Fruit fly (Drosophila melanogaster): Measurements from ENCODE around the gene RpS14b.

The RpS14b gene

DNA sequence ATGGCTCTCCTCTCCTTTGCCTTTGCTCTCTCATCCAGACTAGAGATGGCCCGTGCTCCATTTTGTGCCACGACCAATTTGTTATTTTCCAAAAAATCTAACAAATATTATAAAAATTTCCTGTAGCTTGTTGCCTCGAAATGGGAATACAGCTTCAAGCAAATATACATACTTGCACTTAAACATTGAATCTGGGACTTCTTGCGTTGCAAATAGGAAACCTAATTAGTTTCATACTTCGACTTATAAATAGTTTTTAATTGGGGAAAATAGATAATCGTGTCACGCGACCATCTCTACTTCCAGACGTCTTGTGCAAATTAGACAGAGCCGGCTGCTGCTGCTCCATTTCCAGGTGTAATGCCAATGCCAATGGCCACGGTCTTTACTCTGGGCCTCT, 35.7 kb downstream of the RpS14b start (continued):
- TF ChIP-seq CG7928 (GFP tag; optimal IDR thresholded peaks at IDR 0.05) (no peak), Tbp (GFP tag; optimal IDR thresholded peaks at IDR 0.05) (no peak), CG9932 (GFP tag; IDR thresholded peaks at IDR 0.05) (peak; percentile 24; the same call in 1 of the 2 replicates), en (GFP tag; optimal IDR thresholded peaks at IDR 0.05) (no peak), sima (GFP tag; optimal IDR thresholded peaks at IDR 0.05) (no peak), CoRest (tag; optimal IDR thresholded peaks at IDR 0.05) (peak; percentile 56), CG8944 (GFP tag; optimal IDR thresholded peaks at IDR 0.05) (peak; percentile 6), CG34224 (GFP tag; IDR thresholded peaks at IDR 0.05; ENCODE audit: partially characterized antibody) (peak; percentile 28; the same call in 1 of the 3 replicates), CG9876 (GFP tag; optimal IDR thresholded peaks at IDR 0.05) (no peak), CG32772 (GFP tag; IDR thresholded peaks at IDR 0.05) (no peak), CG17802 (tag; optimal IDR thresholded peaks at IDR 0.05) (no peak), ftz-f1 (GFP tag; optimal IDR thresholded peaks at IDR 0.05) (no peak), CG11398 (GFP tag; optimal IDR thresholded peaks at IDR 0.05) (no peak), CG17359 (tag; optimal IDR thresholded peaks at IDR 0.05) (peak; percentile 63), Stat92E (GFP tag; optimal IDR thresholded peaks at IDR 0.05) (no peak), mam (GFP tag; optimal IDR thresholded peaks at IDR 0.05) (peak; percentile 57), CG11504 (tag; optimal IDR thresholded peaks at IDR 0.05) (peak; percentile 72), CG3847 (GFP tag; IDR thresholded peaks at IDR 0.05) (0 out of 2 replicates have a peak, but pooled peaks have one; percentile 18), pnt (GFP tag; optimal IDR thresholded peaks at IDR 0.05) (peak; percentile 9), repo (GFP tag; optimal IDR thresholded peaks at IDR 0.05) (no peak), CHES-1-like (GFP tag; optimal IDR thresholded peaks at IDR 0.05) (no peak), CG12071 (GFP tag; optimal IDR thresholded peaks at IDR 0.05) (peak; percentile 33), PHDP (tag; optimal IDR thresholded peaks at IDR 0.05) (peak; percentile 50), CG10366 (GFP tag; IDR thresholded peaks at IDR 0.05) (no peak), lab (GFP tag; optimal IDR thresholded peaks at IDR 0.05) (peak; percentile 73), scrt (GFP tag; optimal IDR thresholded peaks at IDR 0.05) (peak; percentile 34), CG6813 (GFP tag; optimal IDR thresholded peaks at IDR 0.05) (peak; percentile 12), Doc3 (GFP tag; IDR thresholded peaks at IDR 0.05; ENCODE audit: partially characterized antibody) (peak; percentile 67), stwl (tag; optimal IDR thresholded peaks at IDR 0.05) (no peak), CG12155 (GFP tag; optimal IDR thresholded peaks at IDR 0.05) (peak; percentile 8), lbe (GFP tag; optimal IDR thresholded peaks at IDR 0.05) (peak; percentile 0), CG33213 (GFP tag; optimal IDR thresholded peaks at IDR 0.05) (peak; percentile 0), CG11247 (GFP tag; IDR thresholded peaks at IDR 0.05) (no peak), Pdp1 (GFP tag; optimal IDR thresholded peaks at IDR 0.05) (peak; percentile 10 to 31), CG14860 (GFP tag; IDR thresholded peaks at IDR 0.05; ENCODE audit: partially characterized antibody) (0 out of 3 replicates have a peak, but pooled peaks have one; percentile 50), CG9215 (GFP tag; IDR thresholded peaks at IDR 0.05) (0 out of 2 replicates have a peak, but pooled peaks have one; percentile 18), Atf3 (GFP tag; optimal IDR thresholded peaks at IDR 0.05) (no peak), salm (tag; optimal IDR thresholded peaks at IDR 0.05) (no peak), CG10267 (tag; optimal IDR thresholded peaks at IDR 0.05) (peak; percentile 35), sqz (GFP tag; optimal IDR thresholded peaks at IDR 0.05) (peak; percentile 0), CG7987 (GFP tag; optimal IDR thresholded peaks at IDR 0.05) (no peak), Gsc (GFP tag; IDR thresholded peaks at IDR 0.05) (no peak), MBD-R2 (GFP tag; IDR thresholded peaks at IDR 0.05) (no peak), CG8388 (GFP tag; optimal IDR thresholded peaks at IDR 0.05) (no peak), pum (GFP tag; optimal IDR thresholded peaks at IDR 0.05) (peak; percentile 17), pan (optimal IDR thresholded peaks at IDR 0.05) (no peak), pan (GFP tag; optimal IDR thresholded peaks at IDR 0.05 in 1 of 2, IDR thresholded peaks at IDR 0.05 in 1 of 2) (peak in 1 of 2 experiments; percentile 33), trem (tag; optimal IDR thresholded peaks at IDR 0.05) (peak; percentile 28), knrl (GFP tag; IDR thresholded peaks at IDR 0.05; ENCODE audit: partially characterized antibody) (peak; percentile 45; the same call in 2 of the 3 replicates), tin (GFP tag; optimal IDR thresholded peaks at IDR 0.05) (peak; percentile 23)
